Worm (Caenorhabditis elegans): ENCODE data around the gene Y43C5A.7.

DNA sequence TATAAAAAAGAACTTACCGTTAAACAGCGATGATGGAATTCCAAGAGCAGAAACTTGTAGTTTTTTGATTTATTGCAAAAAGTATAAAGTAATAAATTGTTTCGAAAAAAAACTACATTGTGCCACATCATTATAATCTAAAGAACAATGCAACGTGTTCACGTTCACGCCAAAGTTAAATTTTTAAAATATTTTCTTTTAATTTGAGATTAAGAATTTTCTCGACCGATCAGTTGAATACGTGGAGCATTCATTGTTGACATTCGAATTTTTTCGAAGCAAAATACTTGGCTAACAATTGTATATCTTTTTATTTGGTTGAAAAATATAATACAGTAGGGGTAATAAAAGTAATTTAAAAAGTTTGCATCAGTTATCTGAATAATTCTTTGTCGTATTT is 46.1 kb upstream of the Y43C5A.7 start, which contains the start of gene F01G10.5:
- TF ChIP-seq fos-1 (tag; optimal IDR thresholded peaks at IDR 0.05) (no peak), nhr-77 (tag; optimal IDR thresholded peaks at IDR 0.05) (no peak), nhr-28 (tag; optimal IDR thresholded peaks at IDR 0.05) (no peak), unc-62 (GFP tag; optimal IDR thresholded peaks at IDR 0.05) (no peak), mdl-1 (tag; optimal IDR thresholded peaks at IDR 0.05) (no peak), dpl-1 (GFP tag; optimal IDR thresholded peaks at IDR 0.05) (no peak), snpc-4 (tag; optimal IDR thresholded peaks at IDR 0.05) (no peak), nhr-237 (tag; optimal IDR thresholded peaks at IDR 0.05) (no peak), mab-9 (GFP tag; IDR thresholded peaks at IDR 0.05) (no peak), zag-1 (tag; optimal IDR thresholded peaks at IDR 0.05) (no peak)
